Worm (Caenorhabditis elegans): ENCODE data around the gene hmt-1.

DNA sequence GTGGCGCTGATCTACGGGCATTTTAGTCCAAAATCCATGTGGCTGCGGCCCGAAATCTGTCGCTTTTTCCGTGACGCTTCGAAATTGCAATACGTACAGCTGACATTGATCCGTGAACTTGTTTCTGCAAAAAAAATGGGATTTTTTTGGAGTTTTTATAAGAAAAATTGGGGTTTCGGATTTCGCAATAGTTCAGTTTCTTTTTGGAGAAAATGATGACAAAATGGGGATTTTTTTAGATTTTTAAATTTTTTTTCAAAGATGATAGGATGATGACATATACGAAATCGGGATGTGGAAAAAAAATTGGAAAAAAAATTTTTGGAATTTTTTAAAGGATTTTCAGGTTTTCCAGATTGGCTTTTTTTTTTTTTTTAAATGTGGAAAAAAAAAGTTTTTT, 1.5 kb upstream of the hmt-1 start:
- TF ChIP-seq egl-13 (tag; optimal IDR thresholded peaks at IDR 0.05) (no peak), isw-1 (GFP tag; IDR thresholded peaks at IDR 0.05) (no peak), tbx-2 (tag; optimal IDR thresholded peaks at IDR 0.05) (no peak), nhr-76 (tag; optimal IDR thresholded peaks at IDR 0.05) (no peak), dpl-1 (GFP tag; optimal IDR thresholded peaks at IDR 0.05) (no peak), efl-1 (optimal IDR thresholded peaks at IDR 0.05) (no peak), efl-1 (GFP tag; optimal IDR thresholded peaks at IDR 0.05 in 1 of 2) (no peak), sptf-1 (tag; optimal IDR thresholded peaks at IDR 0.05) (no peak), nhr-77 (tag; optimal IDR thresholded peaks at IDR 0.05) (no peak), lsy-2 (tag; optimal IDR thresholded peaks at IDR 0.05) (no peak), skn-1 (tag; optimal IDR thresholded peaks at IDR 0.05) (peak; percentile 66), ces-1 (GFP tag; optimal IDR thresholded peaks at IDR 0.05) (no peak), pag-3 (tag; optimal IDR thresholded peaks at IDR 0.05; ENCODE audit: borderline replicate concordance, insufficient read depth) (no peak)

All from whole organism, L1 larva.